Worm (Caenorhabditis elegans) whole organism, L4 larva: Measurements from ENCODE around the gene D2045.8.

ENCODE experiments used
- F37D6.2 ChIP-seq: sonication (generic microtip); optimal IDR thresholded peaks from 2 replicates; lab custom pipeline; 2016; ENCODE audit warnings: mild to moderate bottlenecking, missing genetic modification characterization, missing compliant biosample characterization
- F49E8.2 ChIP-seq: sonication (generic microtip); optimal IDR thresholded peaks from 2 replicates; lab custom pipeline; 2016; ENCODE audit warnings: missing compliant biosample characterization, mild to moderate bottlenecking, missing genetic modification characterization, borderline replicate concordance
- R02D3.7 ChIP-seq: fragments of 150-350 bp; sonication (generic microtip); optimal IDR thresholded peaks from 3 replicates; lab custom pipeline; 2014; ENCODE audit warnings: missing biosample characterization, missing genetic modification characterization
- T20F7.1 ChIP-seq: fragments of 200-800 bp; sonication (Bioruptor generic); optimal IDR thresholded peaks from 2 replicates; lab custom pipeline; 2018; ENCODE audit warnings: mild to moderate bottlenecking, missing genetic modification characterization, missing compliant biosample characterization
- Y48G9A.11 ChIP-seq: fragments of 200-800 bp; sonication (Bioruptor generic); IDR thresholded peaks from 2 replicates; pipeline ENCODE4 v1.3.6; 2022; ENCODE audit warnings: missing genetic modification reagents, missing genetic modification characterization, missing compliant biosample characterization
- ZK546.5 ChIP-seq, 2 experiments: sonication (generic microtip); optimal IDR thresholded peaks; 2 replicates each; lab custom pipeline; 2017; ENCODE audit warnings: missing biosample characterization in 2 of 2, missing genetic modification characterization in 2 of 2
- aha-1 ChIP-seq: fragments of 150-350 bp; peaks from one replicate; lab custom pipeline; 2014; ENCODE audit warnings: missing biosample characterization, missing genetic modification characterization
- aly-2 ChIP-seq: sonication (generic microtip); optimal IDR thresholded peaks from 2 replicates; lab custom pipeline; 2018; ENCODE audit warnings: missing biosample characterization, missing genetic modification characterization
- ama-1 ChIP-seq: fragments of 150-350 bp; optimal IDR thresholded peaks from 2 replicates; lab custom pipeline; 2014; ENCODE audit warnings: inconsistent platforms, mixed read lengths
- arid-1 ChIP-seq: fragments of 200-800 bp; sonication (Bioruptor generic); conservative IDR thresholded peaks from 2 replicates; pipeline ENCODE4 v1.3.6; 2022; ENCODE audit warnings: missing genetic modification reagents, missing genetic modification characterization, missing compliant biosample characterization
- ceh-82 ChIP-seq: sonication (generic microtip); optimal IDR thresholded peaks from 2 replicates; lab custom pipeline; 2017; ENCODE audit warnings: missing biosample characterization, missing genetic modification characterization
- ces-1 ChIP-seq: fragments of 150-350 bp; sonication (generic microtip); optimal IDR thresholded peaks from 4 replicates; lab custom pipeline; 2014; ENCODE audit warnings: missing biosample characterization, missing genetic modification reagents, missing genetic modification characterization
- daf-12 ChIP-seq: fragments of 150-350 bp; optimal IDR thresholded peaks from 2 replicates; lab custom pipeline; 2014; ENCODE audit warnings: missing biosample characterization, missing genetic modification reagents, missing genetic modification characterization
- daf-16 ChIP-seq, 3 experiments: sonication (generic microtip); optimal IDR thresholded peaks; 2 replicates each; lab custom pipeline; 2016 to 2017; ENCODE audit warnings: missing genetic modification characterization in 3 of 3, missing genetic modification reagents in 3 of 3, mild to moderate bottlenecking in 2 of 3, missing compliant biosample characterization in 2 of 3, missing biosample characterization in 1 of 3, moderate library complexity in 1 of 3
- daf-19 ChIP-seq: fragments of 200-800 bp; sonication (Bioruptor generic); conservative IDR thresholded peaks from 2 replicates; pipeline ENCODE4 v1.3.6; 2022; ENCODE audit warnings: missing genetic modification characterization, missing compliant biosample characterization
- dmd-6 ChIP-seq: fragments of 200-800 bp; sonication (Bioruptor generic); IDR thresholded peaks from 2 replicates; pipeline ENCODE4 v1.3.6; 2022; ENCODE audit warnings: missing genetic modification reagents, missing genetic modification characterization, missing compliant biosample characterization
- dpl-1 ChIP-seq: fragments of 150-350 bp; optimal IDR thresholded peaks from 2 replicates; lab custom pipeline; 2014; ENCODE audit warnings: missing biosample characterization, missing genetic modification reagents, missing genetic modification characterization
- duxl-1 ChIP-seq: sonication (generic microtip); optimal IDR thresholded peaks from 2 replicates; lab custom pipeline; 2016; ENCODE audit warnings: mild to moderate bottlenecking, missing genetic modification characterization, moderate library complexity, missing compliant biosample characterization; ENCODE audit not compliant: poor library complexity
- fkh-10 ChIP-seq: fragments of 150-350 bp; optimal IDR thresholded peaks from 2 replicates; lab custom pipeline; 2014; ENCODE audit warnings: missing biosample characterization, missing genetic modification reagents, missing genetic modification characterization
- hlh-11 ChIP-seq: fragments of 200-800 bp; sonication (Bioruptor generic); optimal IDR thresholded peaks from 2 replicates; lab custom pipeline; 2018; ENCODE audit warnings: mild to moderate bottlenecking, missing genetic modification characterization, missing compliant biosample characterization
- hlh-30 ChIP-seq: sonication (generic microtip); optimal IDR thresholded peaks from 2 replicates; lab custom pipeline; 2017; ENCODE audit warnings: antibody characterized with exemption, mild to moderate bottlenecking, missing genetic modification characterization, missing compliant biosample characterization; ENCODE audit not compliant: insufficient read depth
- lin-15B ChIP-seq: fragments of 150-350 bp; sonication (generic microtip); optimal IDR thresholded peaks from 3 replicates; lab custom pipeline; 2014; ENCODE audit warnings: missing biosample characterization, missing genetic modification characterization
- lin-29 ChIP-seq: fragments of 200-800 bp; sonication (Bioruptor generic); IDR thresholded peaks from 2 replicates; pipeline ENCODE4 v1.3.6; 2022; ENCODE audit warnings: missing genetic modification reagents, missing genetic modification characterization, missing compliant biosample characterization
- lin-38 ChIP-seq: fragments of 200-800 bp; sonication (Bioruptor generic); IDR thresholded peaks from 2 replicates; pipeline ENCODE4 v1.3.6; 2022; ENCODE audit warnings: missing genetic modification reagents, missing genetic modification characterization, missing compliant biosample characterization
- lin-39 ChIP-seq: fragments of 150-350 bp; optimal IDR thresholded peaks from 2 replicates; lab custom pipeline; 2014; ENCODE audit warnings: missing biosample characterization, missing genetic modification reagents, missing genetic modification characterization
- lsy-2 ChIP-seq, 2 experiments: fragments of 150-350 bp in 1 of 2; sonication (generic microtip) in 1 of 2; optimal IDR thresholded peaks; 2 replicates each; lab custom pipeline; 2014 to 2017; ENCODE audit warnings: missing biosample characterization in 2 of 2, missing genetic modification characterization in 2 of 2
- madf-9 ChIP-seq: fragments of 200-800 bp; sonication (Bioruptor generic); conservative IDR thresholded peaks from 2 replicates; pipeline ENCODE4 v1.3.6; 2022; ENCODE audit warnings: missing genetic modification reagents, missing genetic modification characterization, missing compliant biosample characterization
- mdt-29 ChIP-seq: fragments of 200-800 bp; sonication (Bioruptor generic); IDR thresholded peaks from 2 replicates; pipeline ENCODE4 v1.3.6; 2022; ENCODE audit warnings: missing genetic modification reagents, missing genetic modification characterization, missing compliant biosample characterization
- mep-1 ChIP-seq: fragments of 150-350 bp; sonication (generic microtip); optimal IDR thresholded peaks from 3 replicates; lab custom pipeline; 2014; ENCODE audit warnings: missing biosample characterization, missing genetic modification characterization
- nhr-10 ChIP-seq: fragments of 150-350 bp; optimal IDR thresholded peaks from 2 replicates; lab custom pipeline; 2014; ENCODE audit warnings: missing biosample characterization, missing genetic modification characterization
- nhr-102 ChIP-seq: sonication (generic microtip); optimal IDR thresholded peaks from 2 replicates; lab custom pipeline; 2016; ENCODE audit warnings: mild to moderate bottlenecking, missing genetic modification characterization, moderate library complexity, missing compliant biosample characterization
- nhr-11 ChIP-seq: fragments of 150-350 bp; optimal IDR thresholded peaks from 2 replicates; lab custom pipeline; 2014; ENCODE audit warnings: missing biosample characterization, missing genetic modification characterization
- nhr-111 ChIP-seq: fragments of 200-800 bp; sonication (Bioruptor generic); optimal IDR thresholded peaks from 2 replicates; lab custom pipeline; 2018; ENCODE audit warnings: mild to moderate bottlenecking, missing genetic modification characterization, missing compliant biosample characterization
- nhr-237 ChIP-seq: sonication (generic microtip); optimal IDR thresholded peaks from 2 replicates; lab custom pipeline; 2017; ENCODE audit warnings: missing biosample characterization, missing genetic modification characterization
- nhr-25 ChIP-seq: sonication (generic microtip); optimal IDR thresholded peaks from 2 replicates; lab custom pipeline; 2017; ENCODE audit warnings: missing genetic modification characterization, mild to moderate bottlenecking, missing compliant biosample characterization, antibody characterized with exemption, moderate library complexity, borderline replicate concordance; ENCODE audit not compliant: insufficient read depth
- nhr-28 ChIP-seq: fragments of 150-350 bp; optimal IDR thresholded peaks from 2 replicates; lab custom pipeline; 2014; ENCODE audit warnings: missing biosample characterization, missing genetic modification characterization
- nhr-6 ChIP-seq: fragments of 150-350 bp; optimal IDR thresholded peaks from 2 replicates; lab custom pipeline; 2014; ENCODE audit warnings: missing biosample characterization, missing genetic modification characterization
- nhr-76 ChIP-seq: fragments of 150-350 bp; optimal IDR thresholded peaks from 2 replicates; lab custom pipeline; 2014; ENCODE audit warnings: missing biosample characterization, missing genetic modification characterization
- nhr-77 ChIP-seq: fragments of 150-350 bp; optimal IDR thresholded peaks from 2 replicates; lab custom pipeline; 2014; ENCODE audit warnings: missing biosample characterization, missing genetic modification characterization
- php-3 ChIP-seq: fragments of 200-800 bp; sonication (Bioruptor generic); IDR thresholded peaks from 2 replicates; pipeline ENCODE4 v1.3.6; 2022; ENCODE audit warnings: missing genetic modification reagents, missing genetic modification characterization, missing compliant biosample characterization
- pqm-1 ChIP-seq: sonication (generic microtip); optimal IDR thresholded peaks from 2 replicates; lab custom pipeline; 2017; ENCODE audit warnings: missing biosample characterization, missing genetic modification characterization
- saeg-2 ChIP-seq: fragments of 200-800 bp; sonication (Bioruptor generic); IDR thresholded peaks from 2 replicates; pipeline ENCODE4 v1.3.6; 2022; ENCODE audit warnings: missing genetic modification reagents, missing genetic modification characterization, missing compliant biosample characterization
- skn-1 ChIP-seq: fragments of 150-350 bp; optimal IDR thresholded peaks from 2 replicates; lab custom pipeline; 2014; ENCODE audit warnings: missing biosample characterization, missing genetic modification characterization
- spr-3 ChIP-seq: fragments of 200-800 bp; sonication (Bioruptor generic); optimal IDR thresholded peaks from 2 replicates; lab custom pipeline; 2018; ENCODE audit warnings: mild to moderate bottlenecking, missing genetic modification characterization, missing compliant biosample characterization
- tag-97 ChIP-seq: fragments of 200-800 bp; sonication (Bioruptor generic); IDR thresholded peaks from 2 replicates; pipeline ENCODE4 v1.3.6; 2022; ENCODE audit warnings: missing genetic modification characterization, missing compliant biosample characterization
- tra-1 ChIP-seq: fragments of 200-800 bp; sonication (Bioruptor generic); IDR thresholded peaks from 2 replicates; pipeline ENCODE4 v1.3.6; 2022; ENCODE audit warnings: missing genetic modification reagents, missing genetic modification characterization, missing compliant biosample characterization
- unc-130 ChIP-seq: sonication (generic microtip); optimal IDR thresholded peaks from 2 replicates; lab custom pipeline; 2016; ENCODE audit warnings: missing genetic modification reagents, missing genetic modification characterization, missing compliant biosample characterization
- unc-39 ChIP-seq: sonication (generic microtip); optimal IDR thresholded peaks from 2 replicates; lab custom pipeline; 2017; ENCODE audit warnings: missing biosample characterization, missing genetic modification characterization
- vab-7 ChIP-seq: fragments of 200-800 bp; sonication (Bioruptor generic); IDR thresholded peaks from 2 replicates; pipeline ENCODE4 v1.3.6; 2022; ENCODE audit warnings: missing genetic modification reagents, missing genetic modification characterization, missing compliant biosample characterization
- zag-1 ChIP-seq: fragments of 150-350 bp; optimal IDR thresholded peaks from 2 replicates; lab custom pipeline; 2014; ENCODE audit warnings: missing biosample characterization, missing genetic modification characterization

The D2045.8 gene

ce11 chrIII:10460427-10461163 lies 21.5 kb upstream of the D2045.8 start, which contains the start of gene ecps-1 (continued):
- TF ChIP-seq nhr-25 (tag; lab: Kevin White, UChicago) (peak; percentile 28), dmd-6 (GFP tag; lab: Robert Waterston, UW) (peak; percentile 79), duxl-1 (peak; percentile 80), lin-38 (peak; percentile 99), Y48G9A.11 (GFP tag; lab: Robert Waterston, UW) (peak; percentile 78), hlh-30 (no peak), nhr-11 (tag; lab: Kevin White, UChicago) (peak; percentile 61), pqm-1 (no peak), nhr-237 (no peak), aly-2 (tag; lab: Kevin White, UChicago) (no peak), T20F7.1 (GFP tag; lab: Kevin White, UChicago) (no peak), unc-130 (GFP tag; lab: Kevin White, UChicago) (peak; percentile 94), fkh-10 (peak; percentile 26), spr-3 (no peak), nhr-111 (no peak), arid-1 (GFP tag; lab: Robert Waterston, UW) (peak; percentile 86), ces-1 (GFP tag; lab: Kevin White, UChicago) (peak; percentile 7), daf-16 (GFP tag; optimal IDR thresholded peaks at IDR 0.05; lab: Kevin White, UChicago) (no peak), daf-16 (tag; optimal IDR thresholded peaks at IDR 0.05; lab: Kevin White, UChicago) (peak; percentile 53), vab-7 (GFP tag; lab: Robert Waterston, UW) (peak; percentile 82), zag-1 (tag; lab: Kevin White, UChicago) (no peak), nhr-6 (tag; lab: Kevin White, UChicago) (peak; percentile 79), nhr-10 (tag; lab: Kevin White, UChicago) (peak; percentile 42), F49E8.2 (peak; percentile 67), nhr-76 (no peak), ama-1 (lab: Kevin White, UChicago) (no peak), daf-19 (GFP tag; lab: Robert Waterston, UW) (no peak), lin-29 (GFP tag; lab: Robert Waterston, UW) (no peak), lin-39 (tag; lab: Kevin White, UChicago) (no peak), unc-39 (tag; lab: Kevin White, UChicago) (no peak), php-3 (GFP tag; lab: Robert Waterston, UW) (0 out of 2 replicates have a peak, but pooled peaks have one; percentile 32), saeg-2 (GFP tag; lab: Robert Waterston, UW) (no peak), mdt-29 (GFP tag; lab: Robert Waterston, UW) (peak; percentile 64), nhr-28 (peak; percentile 71), lsy-2 (tag; optimal IDR thresholded peaks at IDR 0.05; lab: Kevin White, UChicago) (peak; percentile 55 to 94), nhr-77 (tag; lab: Kevin White, UChicago) (peak; percentile 84), nhr-102 (tag; lab: Kevin White, UChicago) (no peak), daf-12 (no peak), hlh-11 (tag; lab: Kevin White, UChicago) (peak; percentile 70), mep-1 (tag; lab: Kevin White, UChicago) (peak; percentile 94), lin-15B (tag; lab: Kevin White, UChicago) (peak; percentile 88), skn-1 (tag; lab: Kevin White, UChicago) (no peak), tag-97 (GFP tag; lab: Robert Waterston, UW) (no peak), ZK546.5 (tag; optimal IDR thresholded peaks at IDR 0.05; lab: Kevin White, UChicago) (no peak), ceh-82 (tag; lab: Kevin White, UChicago) (no peak), aha-1 (peak; percentile 94), dpl-1 (GFP tag; lab: Kevin White, UChicago) (peak; percentile 81), F37D6.2 (tag; lab: Kevin White, UChicago) (peak; percentile 24), R02D3.7 (no peak), tra-1 (GFP tag; lab: Robert Waterston, UW) (peak; percentile 90), madf-9 (GFP tag; lab: Robert Waterston, UW) (peak; percentile 85)
